Fruit fly (Drosophila melanogaster) whole organism, prepupa: ENCODE results near the gene CG15914.

Experiments
- Blimp-1 ChIP-seq: fragments of 200-800 bp; sonication (Bioruptor generic); optimal IDR thresholded peaks from 3 replicates; lab custom pipeline; 2017; ENCODE audit warnings: missing biosample characterization, missing genetic modification characterization, mild to moderate bottlenecking, moderate library complexity, missing genetic modification reagents
- CG10631 ChIP-seq: fragments of 200-800 bp; sonication (Bioruptor generic); optimal IDR thresholded peaks from 2 replicates; lab custom pipeline; 2016; ENCODE audit warnings: missing biosample characterization, missing genetic modification characterization
- CG11902 ChIP-seq: fragments of 200-800 bp; sonication (Bioruptor generic); optimal IDR thresholded peaks from 3 replicates; lab custom pipeline; 2016; ENCODE audit warnings: missing biosample characterization, missing genetic modification characterization
- CG1621 ChIP-seq: fragments of 200-800 bp; sonication (Bioruptor generic); optimal IDR thresholded peaks from 3 replicates; lab custom pipeline; 2018; ENCODE audit warnings: missing biosample characterization, mild to moderate bottlenecking, missing genetic modification characterization
- CG32006 ChIP-seq: fragments of 200-800 bp; sonication (Bioruptor generic); optimal IDR thresholded peaks from 3 replicates; lab custom pipeline; 2017; ENCODE audit warnings: missing biosample characterization, mild to moderate bottlenecking, missing genetic modification characterization
- CG3919 ChIP-seq: fragments of 200-800 bp; sonication (Bioruptor generic); optimal IDR thresholded peaks from 3 replicates; lab custom pipeline; 2016; ENCODE audit warnings: missing biosample characterization, missing genetic modification characterization
- CG6163 ChIP-seq: fragments of 200-800 bp; sonication (Bioruptor generic); IDR thresholded peaks from 3 replicates; pipeline ENCODE4 v1.3.6; 2022; ENCODE audit warnings: missing biosample characterization, missing genetic modification characterization
- CG6276 ChIP-seq: fragments of 200-800 bp; sonication (Bioruptor generic); optimal IDR thresholded peaks from 2 replicates; lab custom pipeline; 2017; ENCODE audit warnings: missing biosample characterization, mild to moderate bottlenecking, missing genetic modification characterization
- CG6808 ChIP-seq: fragments of 200-800 bp; sonication (Bioruptor generic); optimal IDR thresholded peaks from 3 replicates; lab custom pipeline; 2017; ENCODE audit warnings: missing biosample characterization, missing genetic modification characterization, mild to moderate bottlenecking, moderate library complexity, missing genetic modification reagents
- CG6854 ChIP-seq: fragments of 200-800 bp; sonication (Bioruptor generic); optimal IDR thresholded peaks from 2 replicates; lab custom pipeline; 2017; ENCODE audit warnings: missing biosample characterization, mild to moderate bottlenecking, missing genetic modification characterization
- CG7368 ChIP-seq: fragments of 200-800 bp; sonication (Bioruptor generic); optimal IDR thresholded peaks from 3 replicates; lab custom pipeline; 2016; ENCODE audit warnings: missing biosample characterization, missing genetic modification characterization
- CG8119 ChIP-seq: fragments of 200-800 bp; sonication (Bioruptor generic); IDR thresholded peaks from 3 replicates; pipeline ENCODE4 v1.3.6; 2022; ENCODE audit warnings: missing biosample characterization, missing genetic modification characterization
- CG8632 ChIP-seq: fragments of 200-800 bp; sonication (Bioruptor generic); optimal IDR thresholded peaks from 3 replicates; lab custom pipeline; 2016; ENCODE audit warnings: missing biosample characterization, missing genetic modification characterization
- CG9139 ChIP-seq: fragments of 200-800 bp; sonication (Bioruptor generic); optimal IDR thresholded peaks from 3 replicates; lab custom pipeline; 2017; ENCODE audit warnings: missing biosample characterization, mild to moderate bottlenecking, missing genetic modification characterization
- Eip75B ChIP-seq: fragments of 200-800 bp; sonication (Bioruptor generic); optimal IDR thresholded peaks from 3 replicates; lab custom pipeline; 2016; ENCODE audit warnings: missing biosample characterization, missing genetic modification characterization
- Eip78C ChIP-seq: fragments of 200-800 bp; sonication (Bioruptor generic); peaks from one replicate; lab custom pipeline; 2016; ENCODE audit warnings: missing biosample characterization, missing genetic modification characterization
- Eip93F ChIP-seq: fragments of 200-800 bp; sonication (Bioruptor generic); optimal IDR thresholded peaks from 2 replicates; lab custom pipeline; 2016; ENCODE audit warnings: missing biosample characterization, mild to moderate bottlenecking, missing genetic modification characterization
- Ets21C ChIP-seq: fragments of 200-800 bp; sonication (Bioruptor generic); optimal IDR thresholded peaks from 3 replicates; lab custom pipeline; 2016; ENCODE audit warnings: missing biosample characterization, missing genetic modification characterization
- Ets96B ChIP-seq: fragments of 200-800 bp; optimal IDR thresholded peaks from 2 replicates; lab custom pipeline; 2019; ENCODE audit warnings: missing biosample characterization, mild to moderate bottlenecking, missing genetic modification characterization, moderate library complexity
- Hr39 ChIP-seq: fragments of 200-800 bp; sonication (Bioruptor generic); optimal IDR thresholded peaks from 2 replicates; lab custom pipeline; 2016; ENCODE audit warnings: missing biosample characterization, missing genetic modification characterization
- Hr4 ChIP-seq: fragments of 200-800 bp; sonication (Bioruptor generic); optimal IDR thresholded peaks from 3 replicates; lab custom pipeline; 2016; ENCODE audit warnings: missing biosample characterization, missing genetic modification characterization
- Met ChIP-seq: fragments of 200-800 bp; sonication (Bioruptor generic); optimal IDR thresholded peaks from 3 replicates; lab custom pipeline; 2016; ENCODE audit warnings: missing biosample characterization, missing genetic modification characterization
- OdsH ChIP-seq: fragments of 200-800 bp; sonication (Bioruptor generic); optimal IDR thresholded peaks from 3 replicates; lab custom pipeline; 2016; ENCODE audit warnings: missing biosample characterization, missing genetic modification characterization
- Smox ChIP-seq: fragments of 200-800 bp; sonication (Bioruptor generic); optimal IDR thresholded peaks from 3 replicates; lab custom pipeline; 2016; ENCODE audit warnings: missing biosample characterization, missing genetic modification characterization
- Sox102F ChIP-seq: fragments of 200-800 bp; sonication (Bioruptor generic); optimal IDR thresholded peaks from 2 replicates; lab custom pipeline; 2016; ENCODE audit warnings: missing biosample characterization, mild to moderate bottlenecking, missing genetic modification characterization
- Sox14 ChIP-seq: fragments of 200-800 bp; sonication (Bioruptor generic); optimal IDR thresholded peaks from 3 replicates; lab custom pipeline; 2016; ENCODE audit warnings: missing biosample characterization, missing genetic modification characterization
- Sox15 ChIP-seq: fragments of 200-800 bp; sonication (Bioruptor generic); optimal IDR thresholded peaks from 3 replicates; lab custom pipeline; 2016; ENCODE audit warnings: missing biosample characterization, missing genetic modification characterization
- acj6 ChIP-seq: fragments of 200-800 bp; sonication (Bioruptor generic); optimal IDR thresholded peaks from 3 replicates; lab custom pipeline; 2016; ENCODE audit warnings: missing biosample characterization, missing genetic modification characterization
- cyc ChIP-seq: fragments of 200-800 bp; sonication (Bioruptor generic); optimal IDR thresholded peaks from 3 replicates; lab custom pipeline; 2016; ENCODE audit warnings: missing biosample characterization, missing genetic modification characterization
- dsx ChIP-seq: fragments of 200-800 bp; optimal IDR thresholded peaks from 3 replicates; lab custom pipeline; 2019; ENCODE audit warnings: missing biosample characterization, mild to moderate bottlenecking, missing genetic modification characterization, moderate library complexity; ENCODE audit not compliant: poor library complexity, severe bottlenecking
- esn ChIP-seq: fragments of 200-800 bp; sonication (Bioruptor generic); optimal IDR thresholded peaks from 2 replicates; lab custom pipeline; 2016; ENCODE audit warnings: missing biosample characterization, mild to moderate bottlenecking, missing genetic modification characterization, moderate library complexity
- fd85E ChIP-seq: fragments of 200-800 bp; sonication (Bioruptor generic); optimal IDR thresholded peaks from 3 replicates; lab custom pipeline; 2016; ENCODE audit warnings: missing biosample characterization, missing genetic modification characterization
- fkh ChIP-seq: fragments of 200-800 bp; sonication (Bioruptor generic); optimal IDR thresholded peaks from 3 replicates; lab custom pipeline; 2017; ENCODE audit warnings: missing biosample characterization, mild to moderate bottlenecking, missing genetic modification characterization, moderate library complexity
- lz ChIP-seq: fragments of 200-800 bp; sonication (Bioruptor generic); optimal IDR thresholded peaks from 3 replicates; lab custom pipeline; 2016; ENCODE audit warnings: missing biosample characterization, missing genetic modification characterization
- net ChIP-seq: fragments of 200-800 bp; sonication (Bioruptor generic); optimal IDR thresholded peaks from 3 replicates; lab custom pipeline; 2016; ENCODE audit warnings: missing biosample characterization, missing genetic modification characterization
- pdm3 ChIP-seq: fragments of 200-800 bp; sonication (Bioruptor generic); optimal IDR thresholded peaks from 3 replicates; lab custom pipeline; 2016; ENCODE audit warnings: missing biosample characterization, missing genetic modification characterization
- salr ChIP-seq, 2 experiments: fragments of 200-800 bp; sonication (Bioruptor generic); optimal IDR thresholded peaks; 3 replicates each; lab custom pipeline; 2016 to 2018; ENCODE audit warnings: missing biosample characterization in 2 of 2, missing genetic modification characterization in 2 of 2, mild to moderate bottlenecking in 1 of 2
- spab ChIP-seq: fragments of 200-800 bp; sonication (Bioruptor generic); optimal IDR thresholded peaks from 2 replicates; lab custom pipeline; 2017; ENCODE audit warnings: missing biosample characterization, mild to moderate bottlenecking, missing genetic modification characterization, missing genetic modification reagents
- ss ChIP-seq, 2 experiments: fragments of 200-800 bp; sonication (Bioruptor generic); optimal IDR thresholded peaks; 2 replicates in 1 of 2; 3 replicates in 1 of 2; lab custom pipeline; 2017 to 2018; ENCODE audit warnings: mild to moderate bottlenecking in 2 of 2, missing biosample characterization in 2 of 2, missing genetic modification characterization in 2 of 2, moderate library complexity in 1 of 2
- svp ChIP-seq: fragments of 200-800 bp; sonication (Bioruptor generic); peaks from one replicate; lab custom pipeline; 2016; ENCODE audit warnings: missing biosample characterization, missing genetic modification characterization
- topi ChIP-seq: fragments of 200-800 bp; sonication (Bioruptor generic); optimal IDR thresholded peaks from 3 replicates; lab custom pipeline; 2016; ENCODE audit warnings: missing biosample characterization, missing genetic modification characterization
- vri ChIP-seq: fragments of 200-800 bp; sonication (Bioruptor generic); optimal IDR thresholded peaks from 3 replicates; lab custom pipeline; 2016; ENCODE audit warnings: missing biosample characterization, mild to moderate bottlenecking, missing genetic modification characterization

The CG15914 gene

DNA sequence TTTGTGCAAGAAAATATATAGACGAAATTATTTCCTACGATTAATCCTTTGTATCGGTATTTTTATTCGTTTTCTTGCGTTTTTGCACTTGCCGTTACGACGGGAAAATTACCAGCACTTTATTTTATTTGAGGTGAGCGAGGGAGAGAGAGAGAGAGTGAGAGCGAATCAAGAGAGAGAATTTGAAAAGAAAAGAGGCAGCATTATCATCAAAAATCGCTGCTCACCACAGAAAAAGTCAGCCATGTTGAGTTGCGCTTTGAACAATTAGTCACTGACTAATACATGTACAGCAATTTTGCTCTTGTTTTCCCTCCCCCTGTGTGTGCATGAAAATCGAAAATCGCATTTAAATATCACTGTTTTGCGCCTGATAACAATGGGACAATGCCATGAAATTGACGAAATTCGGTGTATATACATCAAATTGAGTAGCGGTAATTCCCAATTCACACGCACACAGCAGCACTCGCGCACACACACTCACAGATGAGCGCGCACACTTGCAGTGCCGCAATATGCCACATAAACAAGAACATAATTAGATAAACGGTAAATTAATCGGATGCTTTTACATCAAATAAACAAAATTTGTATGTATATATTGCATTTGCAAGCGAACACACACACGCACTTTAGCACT lies 18.5 kb upstream of the CG15914 start:
- TF ChIP-seq net (GFP tag; lab: Kevin White, UChicago), result no peak
- TF ChIP-seq CG9139 (GFP tag; lab: Kevin White, UChicago), result no peak
- no peak for TF ChIP-seq Hr4 (GFP tag; lab: Kevin White, UChicago)
- no peak for TF ChIP-seq CG6854 (GFP tag; lab: Kevin White, UChicago)
- TF ChIP-seq CG6276 (GFP tag; lab: Kevin White, UChicago), result no peak
- TF ChIP-seq CG8632 (GFP tag; lab: Kevin White, UChicago), result no peak
- TF ChIP-seq Eip78C (GFP tag; lab: Kevin White, UChicago), result peak; percentile 47
- TF ChIP-seq Eip75B (GFP tag; lab: Kevin White, UChicago), result no peak
- peak; percentile 15 for TF ChIP-seq fd85E (GFP tag; lab: Kevin White, UChicago)
- TF ChIP-seq CG6163, result no peak
- no peak for TF ChIP-seq Sox14 (GFP tag; lab: Kevin White, UChicago)
- no peak for TF ChIP-seq CG1621
- TF ChIP-seq ss (GFP tag; optimal IDR thresholded peaks at IDR 0.05; lab: Kevin White, UChicago), result peak; percentile 24 to 30
- TF ChIP-seq CG3919, result no peak
- no peak for TF ChIP-seq fkh (GFP tag; lab: Kevin White, UChicago)
- TF ChIP-seq spab (GFP tag; lab: Kevin White, UChicago), result no peak
- TF ChIP-seq Sox15 (GFP tag; lab: Kevin White, UChicago), result no peak
- TF ChIP-seq CG6808 (GFP tag; lab: Kevin White, UChicago), result peak; percentile 22
- no peak for TF ChIP-seq Ets96B
- TF ChIP-seq pdm3 (GFP tag; lab: Kevin White, UChicago), result no peak
- no peak for TF ChIP-seq Blimp-1 (GFP tag; lab: Kevin White, UChicago)
- TF ChIP-seq OdsH (GFP tag; lab: Kevin White, UChicago), result no peak
- no peak for TF ChIP-seq cyc
- TF ChIP-seq Eip93F (GFP tag; lab: Kevin White, UChicago), result peak; percentile 22
- no peak for TF ChIP-seq CG10631
- no peak for TF ChIP-seq dsx
- TF ChIP-seq CG32006 (GFP tag; lab: Kevin White, UChicago), result no peak

DNA sequence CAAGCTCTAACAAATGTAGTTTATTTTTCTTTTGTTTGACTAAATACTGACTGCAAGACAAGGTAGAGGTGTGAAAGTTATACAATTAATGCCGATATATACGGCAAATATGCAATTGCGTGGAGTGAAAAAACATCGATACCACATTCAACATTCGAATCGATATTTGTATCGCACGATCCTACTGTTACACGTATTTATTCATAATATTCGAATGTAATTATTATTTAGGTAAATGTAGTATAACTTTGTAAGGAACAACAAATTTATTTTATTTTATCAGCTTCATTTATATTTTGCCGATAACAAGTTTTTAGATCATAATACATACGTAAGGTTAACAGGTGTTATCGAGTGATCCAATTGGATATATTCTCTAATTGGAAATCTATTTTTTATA lies 17.8 kb upstream of the CG15914 start, which contains the start of gene Chc:
TSS of gene Chc (minus strand) at position 98 of the 400 bp plus-strand sequence.
- peak; percentile 13 for TF ChIP-seq Met (GFP tag; lab: Kevin White, UChicago)
- TF ChIP-seq topi (GFP tag; lab: Kevin White, UChicago), result no peak
- no peak for TF ChIP-seq acj6
- peak; percentile 92 for TF ChIP-seq CG1621
- TF ChIP-seq fkh (GFP tag; lab: Kevin White, UChicago), result peak; percentile 14
- no peak for TF ChIP-seq CG11902
- peak; percentile 10 for TF ChIP-seq Ets21C (GFP tag; lab: Kevin White, UChicago)
- TF ChIP-seq Hr39 (GFP tag; lab: Kevin White, UChicago), result peak; percentile 1
- TF ChIP-seq lz, result peak; percentile 16
- TF ChIP-seq CG7368, result no peak
- no peak for TF ChIP-seq ss (GFP tag; optimal IDR thresholded peaks at IDR 0.05; lab: Kevin White, UChicago)
- TF ChIP-seq Smox (GFP tag; lab: Kevin White, UChicago), result peak; percentile 29
- no peak for TF ChIP-seq CG3919
- no peak for TF ChIP-seq vri
- TF ChIP-seq svp, result no peak
- no peak for TF ChIP-seq OdsH (GFP tag; lab: Kevin White, UChicago)
- TF ChIP-seq Eip78C (GFP tag; lab: Kevin White, UChicago), result peak; percentile 68
- TF ChIP-seq CG6163, result no peak
- peak; percentile 6 for TF ChIP-seq Sox102F (GFP tag; lab: Kevin White, UChicago)
- peak; percentile 22 for TF ChIP-seq esn (GFP tag; lab: Kevin White, UChicago)
- TF ChIP-seq CG8119 (GFP tag; lab: Robert Waterston, UW), result no peak
- TF ChIP-seq CG10631, result peak; percentile 28
- peak; percentile 60 for TF ChIP-seq Sox14 (GFP tag; lab: Kevin White, UChicago)
- no peak for TF ChIP-seq salr (GFP tag; optimal IDR thresholded peaks at IDR 0.05; lab: Kevin White, UChicago)
